Fruit fly (Drosophila melanogaster) S2 (cell line): ENCODE results near the gene Uba5.

Experiments
- CG8478 ChIP-seq: fragments of >200 bp; optimal IDR thresholded peaks from 2 replicates; lab custom pipeline; 2018
- CTCF ChIP-seq, 2 experiments: fragments of >200 bp; optimal IDR thresholded peaks; 2 replicates each; lab custom pipeline; 2018

DNA sequence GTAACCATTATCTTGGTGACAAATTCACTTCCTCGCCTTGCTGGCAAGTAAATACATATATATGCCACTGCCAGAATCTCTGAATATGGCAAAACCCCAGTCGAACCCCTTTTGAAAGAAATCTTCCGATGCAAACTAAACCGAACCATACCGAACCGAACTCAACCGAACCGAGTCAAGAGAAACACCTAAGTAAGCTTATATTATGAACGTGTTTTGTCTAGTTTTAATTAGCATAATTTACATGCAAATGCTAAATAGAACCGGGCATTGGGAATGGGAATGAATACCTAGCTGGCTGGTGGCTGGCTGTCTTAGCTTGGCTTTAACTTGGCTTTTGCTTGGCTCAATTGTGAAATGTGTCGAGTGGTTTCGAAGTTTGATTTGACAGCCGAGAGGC, 34.0 kb downstream of the Uba5 start:
- no peak for TF ChIP-seq CG8478 (lab: Kevin White, UChicago)
- TF ChIP-seq CTCF (optimal IDR thresholded peaks at IDR 0.05; lab: Kevin White, UChicago) = no peak
